Fruit fly (Drosophila melanogaster): ENCODE data around the gene CG43844.

DNA sequence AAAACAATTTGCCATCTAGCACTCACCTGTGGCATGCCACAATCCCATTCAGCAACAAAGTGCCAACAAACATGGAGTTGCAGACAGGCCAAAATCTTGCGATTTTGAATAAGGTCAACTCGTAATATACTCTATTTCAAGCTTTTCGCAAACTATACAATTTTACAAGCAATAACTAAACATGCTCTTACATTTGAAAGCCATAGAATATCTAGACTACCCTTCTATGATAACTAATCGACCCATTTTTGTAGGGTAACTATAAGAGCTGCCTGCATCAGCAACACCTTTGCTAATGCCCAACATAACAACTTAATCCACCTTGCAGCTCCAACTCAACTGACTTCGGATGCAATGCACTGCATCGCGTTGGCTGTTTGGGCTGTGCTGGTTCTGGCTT is 31.2 kb downstream of the CG43844 start:
- TF ChIP-seq CG6276 (GFP tag; optimal IDR thresholded peaks at IDR 0.05) (no peak), topi (GFP tag; optimal IDR thresholded peaks at IDR 0.05) (no peak), CG3032 (tag; optimal IDR thresholded peaks at IDR 0.05) (no peak), CG8319 (GFP tag; optimal IDR thresholded peaks at IDR 0.05) (no peak)

Measured in whole organism, prepupa.